Fruit fly (Drosophila melanogaster) whole organism, embryonic: ENCODE data around the gene CG43127.
A peak's percentile ranks its signal among the peaks of the same experiment; 100 is the strongest.

Source experiments
- Adf1 ChIP-seq: fragments of 200-800 bp; sonication (Bioruptor generic); IDR thresholded peaks from 2 replicates; pipeline ENCODE4 v1.3.6; 2022; ENCODE audit warnings: missing biosample characterization, missing genetic modification characterization
- Blimp-1 ChIP-seq: fragments of 200-800 bp; sonication (Bioruptor generic); optimal IDR thresholded peaks from 3 replicates; lab custom pipeline; 2018; ENCODE audit warnings: missing biosample characterization, missing genetic modification characterization, mild to moderate bottlenecking, moderate library complexity, missing genetic modification reagents
- CG10431 ChIP-seq: fragments of 200-800 bp; sonication (Bioruptor generic); optimal IDR thresholded peaks from 3 replicates; lab custom pipeline; 2018; ENCODE audit warnings: missing biosample characterization, mild to moderate bottlenecking, missing genetic modification characterization
- CG10543 ChIP-seq: fragments of 200-800 bp; sonication (Bioruptor generic); optimal IDR thresholded peaks from 3 replicates; lab custom pipeline; 2017; ENCODE audit warnings: missing biosample characterization, mild to moderate bottlenecking, missing genetic modification characterization, moderate library complexity
- CG10565 ChIP-seq: fragments of 200-800 bp; sonication (Bioruptor generic); optimal IDR thresholded peaks from 3 replicates; lab custom pipeline; 2016; ENCODE audit warnings: missing biosample characterization, mild to moderate bottlenecking, missing genetic modification characterization
- CG11504 ChIP-seq: fragments of 200-800 bp; sonication (Bioruptor generic); optimal IDR thresholded peaks from 3 replicates; lab custom pipeline; 2019; ENCODE audit warnings: missing biosample characterization, mild to moderate bottlenecking, missing genetic modification characterization, moderate library complexity
- CG11723 ChIP-seq: fragments of 200-800 bp; sonication (Bioruptor generic); optimal IDR thresholded peaks from 2 replicates; lab custom pipeline; 2017; ENCODE audit warnings: missing biosample characterization, mild to moderate bottlenecking, missing genetic modification characterization
- CG12744 ChIP-seq: fragments of 200-800 bp; sonication (Bioruptor generic); optimal IDR thresholded peaks from 2 replicates; lab custom pipeline; 2016; ENCODE audit warnings: missing biosample characterization, missing genetic modification characterization
- CG12769 ChIP-seq: fragments of 200-800 bp; sonication (Bioruptor generic); optimal IDR thresholded peaks from 2 replicates; lab custom pipeline; 2019; ENCODE audit warnings: missing biosample characterization, mild to moderate bottlenecking, missing genetic modification characterization, moderate library complexity
- CG14050 ChIP-seq: fragments of 200-800 bp; sonication (Bioruptor generic); IDR thresholded peaks from 3 replicates; pipeline ENCODE4 v1.3.6; 2022; ENCODE audit warnings: missing biosample characterization, missing genetic modification characterization
- CG14860 ChIP-seq: fragments of 200-800 bp; sonication (Bioruptor generic); IDR thresholded peaks from 3 replicates; pipeline ENCODE4 v1.3.6; 2022; ENCODE audit warnings: missing biosample characterization, missing genetic modification characterization; ENCODE audit not compliant: partially characterized antibody
- CG15514 ChIP-seq: fragments of 200-800 bp; sonication (Bioruptor generic); optimal IDR thresholded peaks from 3 replicates; lab custom pipeline; 2017; ENCODE audit warnings: missing biosample characterization, missing genetic modification characterization, mild to moderate bottlenecking, moderate library complexity, missing genetic modification reagents
- CG16813 ChIP-seq: fragments of 200-800 bp; sonication (Bioruptor generic); IDR thresholded peaks from 3 replicates; pipeline ENCODE4 v1.3.6; 2022; ENCODE audit warnings: missing biosample characterization, missing genetic modification characterization; ENCODE audit not compliant: partially characterized antibody
- CG17385 ChIP-seq: fragments of 200-800 bp; sonication (Bioruptor generic); optimal IDR thresholded peaks from 3 replicates; lab custom pipeline; 2018; ENCODE audit warnings: missing biosample characterization, mild to moderate bottlenecking, missing genetic modification characterization
- CG17568 ChIP-seq: fragments of 200-800 bp; sonication (Bioruptor generic); optimal IDR thresholded peaks from 2 replicates; lab custom pipeline; 2018; ENCODE audit warnings: missing biosample characterization, mild to moderate bottlenecking, missing genetic modification characterization, moderate library complexity
- CG30020 ChIP-seq: fragments of 200-800 bp; optimal IDR thresholded peaks from 2 replicates; lab custom pipeline; 2019; ENCODE audit warnings: missing biosample characterization, mild to moderate bottlenecking, missing genetic modification characterization, moderate library complexity
- CG31365 ChIP-seq: fragments of 200-800 bp; sonication (Bioruptor generic); optimal IDR thresholded peaks from 2 replicates; lab custom pipeline; 2018; ENCODE audit warnings: missing biosample characterization, mild to moderate bottlenecking, missing genetic modification characterization
- CG31441 ChIP-seq: fragments of 200-800 bp; sonication (Bioruptor generic); IDR thresholded peaks from 2 replicates; pipeline ENCODE4 v1.3.6; 2022; ENCODE audit warnings: missing biosample characterization, missing genetic modification characterization
- CG3407 ChIP-seq: fragments of 200-800 bp; sonication (Bioruptor generic); optimal IDR thresholded peaks from 2 replicates; lab custom pipeline; 2018; ENCODE audit warnings: missing biosample characterization, mild to moderate bottlenecking, missing genetic modification characterization
- CG34422 ChIP-seq: fragments of 200-800 bp; sonication (Bioruptor generic); IDR thresholded peaks from 3 replicates; pipeline ENCODE4 v1.3.6; 2022; ENCODE audit warnings: missing biosample characterization, missing genetic modification characterization
- CG4360 ChIP-seq: fragments of 200-800 bp; sonication (Bioruptor generic); IDR thresholded peaks from 2 replicates; pipeline ENCODE4 v1.3.6; 2022; ENCODE audit warnings: missing biosample characterization, missing genetic modification characterization
- CG5953 ChIP-seq: fragments of 200-800 bp; sonication (Bioruptor generic); IDR thresholded peaks from 2 replicates; pipeline ENCODE4 v1.3.6; 2022; ENCODE audit warnings: missing biosample characterization, missing genetic modification characterization
- CG6791 ChIP-seq: fragments of 200-800 bp; sonication (Bioruptor generic); IDR thresholded peaks from 3 replicates; pipeline ENCODE4 v1.3.6; 2022; ENCODE audit warnings: missing biosample characterization, missing genetic modification characterization; ENCODE audit not compliant: partially characterized antibody
- CG7987 ChIP-seq: fragments of 200-800 bp; sonication (Bioruptor generic); optimal IDR thresholded peaks from 2 replicates; lab custom pipeline; 2018; ENCODE audit warnings: missing biosample characterization, mild to moderate bottlenecking, missing genetic modification characterization, moderate library complexity
- CG9437 ChIP-seq: fragments of 200-800 bp; sonication (Bioruptor generic); optimal IDR thresholded peaks from 2 replicates; lab custom pipeline; 2018; ENCODE audit warnings: missing biosample characterization, mild to moderate bottlenecking, missing genetic modification characterization
- CkIIα-i1 ChIP-seq: fragments of 200-800 bp; sonication (Bioruptor generic); IDR thresholded peaks from 2 replicates; pipeline ENCODE4 v1.3.6; 2022; ENCODE audit warnings: missing biosample characterization, missing genetic modification characterization
- Fer2 ChIP-seq: fragments of 200-800 bp; sonication (Bioruptor generic); optimal IDR thresholded peaks from 2 replicates; lab custom pipeline; 2018; ENCODE audit warnings: missing biosample characterization, mild to moderate bottlenecking, missing genetic modification characterization, moderate library complexity
- GATAe ChIP-seq: fragments of 200-800 bp; sonication (Bioruptor generic); conservative IDR thresholded peaks from 2 replicates; pipeline ENCODE4 v1.3.6; 2022; ENCODE audit warnings: missing biosample characterization, missing genetic modification characterization
- Hr39 ChIP-seq: fragments of >200 bp; optimal IDR thresholded peaks from 2 replicates; lab custom pipeline; 2017
- Jarid2 ChIP-seq: fragments of 200-800 bp; sonication (Bioruptor generic); optimal IDR thresholded peaks from 3 replicates; lab custom pipeline; 2017; ENCODE audit warnings: mild to moderate bottlenecking, missing biosample characterization, missing genetic modification reagents, missing genetic modification characterization
- MBD-R2 ChIP-seq: fragments of 200-800 bp; sonication (Bioruptor generic); IDR thresholded peaks from 2 replicates; pipeline ENCODE4 v1.3.6; 2022; ENCODE audit warnings: missing biosample characterization, missing genetic modification characterization
- PHDP ChIP-seq: fragments of 200-800 bp; sonication (Bioruptor generic); optimal IDR thresholded peaks from 3 replicates; lab custom pipeline; 2018; ENCODE audit warnings: missing biosample characterization, mild to moderate bottlenecking, missing genetic modification characterization, moderate library complexity
- TFAM ChIP-seq: fragments of 200-800 bp; sonication (Bioruptor generic); optimal IDR thresholded peaks from 2 replicates; lab custom pipeline; 2017; ENCODE audit warnings: missing biosample characterization, missing genetic modification characterization, inconsistent platforms
- al ChIP-seq: fragments of 200-800 bp; sonication (Bioruptor generic); IDR thresholded peaks from 2 replicates; pipeline ENCODE4 v1.3.6; 2022; ENCODE audit warnings: missing biosample characterization, missing genetic modification characterization
- ash1 ChIP-seq: fragments of 200-800 bp; sonication (Bioruptor generic); optimal IDR thresholded peaks from 2 replicates; lab custom pipeline; 2018; ENCODE audit warnings: missing biosample characterization, mild to moderate bottlenecking, missing genetic modification characterization
- az2 ChIP-seq: fragments of 200-800 bp; sonication (Bioruptor generic); optimal IDR thresholded peaks from 3 replicates; lab custom pipeline; 2016; ENCODE audit warnings: missing biosample characterization, missing genetic modification characterization
- dmrt11E ChIP-seq: fragments of 200-800 bp; sonication (Bioruptor generic); optimal IDR thresholded peaks from 3 replicates; lab custom pipeline; 2018; ENCODE audit warnings: missing biosample characterization, mild to moderate bottlenecking, missing genetic modification characterization, moderate library complexity
- dpn ChIP-seq, 2 experiments: fragments of 200-800 bp; sonication (Bioruptor generic); optimal IDR thresholded peaks; 3 replicates each; lab custom pipeline; 2016; ENCODE audit warnings: missing biosample characterization in 2 of 2, missing genetic modification characterization in 2 of 2
- kni ChIP-seq: fragments of 200-800 bp; sonication (Bioruptor generic); optimal IDR thresholded peaks from 3 replicates; lab custom pipeline; 2017; ENCODE audit warnings: mild to moderate bottlenecking, missing biosample characterization, missing genetic modification reagents, missing genetic modification characterization
- org-1 ChIP-seq: fragments of 200-800 bp; sonication (Bioruptor generic); optimal IDR thresholded peaks from 2 replicates; lab custom pipeline; 2017; ENCODE audit warnings: missing biosample characterization, missing genetic modification characterization
- phol ChIP-seq: fragments of 200-800 bp; sonication (Bioruptor generic); optimal IDR thresholded peaks from 3 replicates; lab custom pipeline; 2018; ENCODE audit warnings: missing biosample characterization, mild to moderate bottlenecking, missing genetic modification characterization, moderate library complexity
- pzg ChIP-seq: fragments of 200-800 bp; sonication (Bioruptor generic); optimal IDR thresholded peaks from 3 replicates; lab custom pipeline; 2018; ENCODE audit warnings: missing biosample characterization, mild to moderate bottlenecking, missing genetic modification characterization, moderate library complexity
- ranshi ChIP-seq: fragments of 200-800 bp; sonication (Bioruptor generic); IDR thresholded peaks from 2 replicates; pipeline ENCODE4 v1.3.6; 2022; ENCODE audit warnings: missing biosample characterization, missing genetic modification characterization
- shn ChIP-seq: fragments of 200-800 bp; sonication (Bioruptor generic); optimal IDR thresholded peaks from 3 replicates; lab custom pipeline; 2016; ENCODE audit warnings: missing biosample characterization, missing genetic modification characterization
- sima ChIP-seq: fragments of 200-800 bp; sonication (Bioruptor generic); optimal IDR thresholded peaks from 2 replicates; lab custom pipeline; 2016; ENCODE audit warnings: missing biosample characterization, missing genetic modification characterization
- sna ChIP-seq: fragments of 200-800 bp; sonication (Bioruptor generic); IDR thresholded peaks from 2 replicates; pipeline ENCODE4 v1.3.6; 2022; ENCODE audit warnings: missing biosample characterization, missing genetic modification characterization; ENCODE audit not compliant: partially characterized antibody
- so ChIP-seq: fragments of 200-800 bp; sonication (Bioruptor generic); IDR thresholded peaks from 3 replicates; pipeline ENCODE4 v1.3.6; 2022; ENCODE audit warnings: missing biosample characterization, missing genetic modification characterization
- sob ChIP-seq: fragments of 200-800 bp; sonication (Bioruptor generic); IDR thresholded peaks from 2 replicates; pipeline ENCODE4 v1.3.6; 2022; ENCODE audit warnings: missing biosample characterization, missing genetic modification characterization
- twi ChIP-seq: fragments of 200-800 bp; optimal IDR thresholded peaks from 2 replicates; lab custom pipeline; 2019; ENCODE audit warnings: missing biosample characterization, mild to moderate bottlenecking, missing genetic modification characterization, moderate library complexity
- wek ChIP-seq: fragments of 200-800 bp; sonication (Bioruptor generic); optimal IDR thresholded peaks from 3 replicates; lab custom pipeline; 2018; ENCODE audit warnings: missing biosample characterization, mild to moderate bottlenecking, missing genetic modification characterization, moderate library complexity

Gene CG43127

DNA sequence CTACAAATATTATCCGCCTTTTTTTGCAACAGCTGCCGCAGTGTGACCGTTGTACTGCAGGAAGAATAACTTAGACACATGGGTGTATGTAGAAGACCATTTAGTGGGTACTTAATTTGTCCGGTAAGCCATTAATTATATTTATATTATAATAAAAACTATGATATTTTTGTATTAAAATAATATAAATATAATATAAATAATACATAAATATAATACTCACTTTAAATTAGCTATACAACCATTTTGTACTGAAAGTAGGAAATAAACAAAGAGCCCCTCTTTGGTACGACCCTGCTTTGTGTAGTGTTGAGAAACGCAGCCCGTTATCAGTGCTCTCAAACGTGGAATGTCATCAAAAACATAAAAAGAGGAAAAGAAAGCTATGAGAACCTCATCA, 12.4 kb upstream of the CG43127 start, which contains the start of gene Cnep1r2 (continued):
- TF ChIP-seq CkIIα-i1: peak; percentile 41; the same call in 1 of the 2 replicates
- peak; percentile 93 for TF ChIP-seq so (GFP tag; lab: Robert Waterston, UW)
- peak; percentile 86 for TF ChIP-seq GATAe (GFP tag; lab: Robert Waterston, UW)
- TF ChIP-seq sima (GFP tag; lab: Kevin White, UChicago): no peak
- no peak for TF ChIP-seq CG12744 (GFP tag; lab: Kevin White, UChicago)
- no peak for TF ChIP-seq Hr39
- TF ChIP-seq ash1 (GFP tag; lab: Kevin White, UChicago): peak; percentile 55
- TF ChIP-seq sob (GFP tag; lab: Robert Waterston, UW): peak; percentile 97
- TF ChIP-seq CG15514 (GFP tag; lab: Kevin White, UChicago): peak; percentile 81
- TF ChIP-seq dmrt11E (tag; lab: Kevin White, UChicago): peak; percentile 98
- TF ChIP-seq MBD-R2 (GFP tag; lab: Robert Waterston, UW): peak; percentile 93
- peak; percentile 74 to 96 for TF ChIP-seq dpn (GFP tag; optimal IDR thresholded peaks at IDR 0.05; lab: Kevin White, UChicago)
- TF ChIP-seq CG7987 (GFP tag; lab: Kevin White, UChicago): peak; percentile 87
- TF ChIP-seq CG14860 (GFP tag; lab: Robert Waterston, UW): no peak
- peak; percentile 97 for TF ChIP-seq PHDP
- TF ChIP-seq ranshi: peak; percentile 94
- peak; percentile 97 for TF ChIP-seq twi
- peak; percentile 88 for TF ChIP-seq CG17568 (GFP tag; lab: Kevin White, UChicago)
- TF ChIP-seq CG10431 (GFP tag; lab: Kevin White, UChicago): peak; percentile 90
- TF ChIP-seq CG3407 (GFP tag; lab: Kevin White, UChicago): peak; percentile 90
- peak; percentile 95 for TF ChIP-seq CG11504
- TF ChIP-seq CG9437: peak; percentile 93
- peak; percentile 71 for TF ChIP-seq CG4360 (GFP tag; lab: Robert Waterston, UW)
- peak; percentile 77 for TF ChIP-seq Jarid2 (GFP tag; lab: Kevin White, UChicago)
- TF ChIP-seq pzg (GFP tag; lab: Kevin White, UChicago): peak; percentile 21
- peak; percentile 97 for TF ChIP-seq CG10543 (GFP tag; lab: Kevin White, UChicago)
- TF ChIP-seq Adf1 (GFP tag; lab: Robert Waterston, UW): peak; percentile 70
- peak; percentile 8 for TF ChIP-seq wek (GFP tag; lab: Kevin White, UChicago)
- peak; percentile 91 for TF ChIP-seq CG14050 (GFP tag; lab: Robert Waterston, UW)
- TF ChIP-seq CG17385 (GFP tag; lab: Kevin White, UChicago): peak; percentile 93
- TF ChIP-seq CG5953 (GFP tag; lab: Robert Waterston, UW): peak; percentile 84
- TF ChIP-seq CG31441 (GFP tag; lab: Robert Waterston, UW): peak; percentile 98
- peak; percentile 59 for TF ChIP-seq shn (GFP tag; lab: Kevin White, UChicago)
- TF ChIP-seq Blimp-1 (GFP tag; lab: Kevin White, UChicago): peak; percentile 94
- TF ChIP-seq CG34422 (GFP tag; lab: Robert Waterston, UW): peak; percentile 97
- TF ChIP-seq CG10565 (GFP tag; lab: Kevin White, UChicago): peak; percentile 24
- no peak for TF ChIP-seq CG6791 (GFP tag; lab: Robert Waterston, UW)
- peak; percentile 97 for TF ChIP-seq Fer2 (tag; lab: Kevin White, UChicago)
- no peak for TF ChIP-seq CG31365
- TF ChIP-seq org-1 (GFP tag; lab: Kevin White, UChicago): peak; percentile 79
- TF ChIP-seq al (GFP tag; lab: Robert Waterston, UW): peak; percentile 96
- TF ChIP-seq CG30020 (tag; lab: Kevin White, UChicago): peak; percentile 90
- TF ChIP-seq TFAM (GFP tag; lab: Kevin White, UChicago): no peak
- peak; percentile 94 for TF ChIP-seq az2
- TF ChIP-seq sna (GFP tag; lab: Robert Waterston, UW): no peak
- TF ChIP-seq CG12769: no peak
- peak; percentile 87 for TF ChIP-seq CG11723 (GFP tag; lab: Kevin White, UChicago)
- peak; percentile 97 for TF ChIP-seq phol (tag; lab: Kevin White, UChicago)
- no peak for TF ChIP-seq CG16813 (GFP tag; lab: Robert Waterston, UW)
- no peak for TF ChIP-seq kni (GFP tag; lab: Kevin White, UChicago)
